Worm (Caenorhabditis elegans) whole organism, late embryonic: Measurements from ENCODE around the gene C33F10.11.
"Not testable (repeated sequence)": the region's sequence is repeated elsewhere in the genome, so short reads cannot be mapped to it uniquely, and the experiment has no call there.

Experiments used
- C08G9.2 ChIP-seq: sonication (generic microtip); optimal IDR thresholded peaks from 2 replicates; lab custom pipeline; 2016; ENCODE audit warnings: mild to moderate bottlenecking, missing genetic modification characterization, moderate library complexity, missing compliant biosample characterization
- dmd-4 ChIP-seq: sonication (generic microtip); optimal IDR thresholded peaks from 2 replicates; lab custom pipeline; 2016; ENCODE audit warnings: borderline replicate concordance, missing genetic modification characterization, missing compliant biosample characterization
- lim-6 ChIP-seq: sonication (generic microtip); optimal IDR thresholded peaks from 2 replicates; lab custom pipeline; 2016; ENCODE audit warnings: missing genetic modification characterization, missing compliant biosample characterization
- nfya-1 ChIP-seq: sonication (generic microtip); optimal IDR thresholded peaks from 2 replicates; lab custom pipeline; 2017; ENCODE audit warnings: missing genetic modification characterization, mild to moderate bottlenecking, missing compliant biosample characterization, antibody characterized with exemption, moderate library complexity
- sox-4 ChIP-seq: sonication (generic microtip); optimal IDR thresholded peaks from 2 replicates; lab custom pipeline; 2017; ENCODE audit warnings: mild to moderate bottlenecking, missing genetic modification characterization, inconsistent platforms, missing compliant biosample characterization

- not testable (repeated sequence) for TF ChIP-seq dmd-4, C08G9.2, sox-4, lim-6, nfya-1 (tag; lab: Kevin White, UChicago)
Measured at ce11 chrII:4825133-4825532, 9.5 kb downstream of the C33F10.11 start, which contains the start of the genes C33F10.8 and msp-40.
